Worm (Caenorhabditis elegans) whole organism, L4 larva: ENCODE data around the gene K09E9.3.

Experiments
- D1046.2 ChIP-seq: fragments of 200-800 bp; sonication (Bioruptor generic); IDR thresholded peaks from 2 replicates; pipeline ENCODE4 v1.3.6; 2022; ENCODE audit warnings: missing genetic modification characterization, missing compliant biosample characterization
- F37D6.2 ChIP-seq: sonication (generic microtip); optimal IDR thresholded peaks from 2 replicates; lab custom pipeline; 2016; ENCODE audit warnings: mild to moderate bottlenecking, missing genetic modification characterization, missing compliant biosample characterization
- ces-1 ChIP-seq: fragments of 150-350 bp; sonication (generic microtip); optimal IDR thresholded peaks from 4 replicates; lab custom pipeline; 2014; ENCODE audit warnings: missing biosample characterization, missing genetic modification reagents, missing genetic modification characterization
- egl-27 ChIP-seq: sonication (generic microtip); optimal IDR thresholded peaks from 3 replicates; lab custom pipeline; 2017; ENCODE audit warnings: missing biosample characterization, missing genetic modification reagents, missing genetic modification characterization
- egl-43 ChIP-seq: fragments of 200-800 bp; sonication (Bioruptor generic); IDR thresholded peaks from 2 replicates; pipeline ENCODE4 v1.3.6; 2022; ENCODE audit warnings: missing genetic modification reagents, missing genetic modification characterization, missing compliant biosample characterization
- fkh-10 ChIP-seq: fragments of 150-350 bp; optimal IDR thresholded peaks from 2 replicates; lab custom pipeline; 2014; ENCODE audit warnings: missing biosample characterization, missing genetic modification reagents, missing genetic modification characterization
- hlh-30 ChIP-seq: sonication (generic microtip); optimal IDR thresholded peaks from 2 replicates; lab custom pipeline; 2017; ENCODE audit warnings: antibody characterized with exemption, mild to moderate bottlenecking, missing genetic modification characterization, missing compliant biosample characterization; ENCODE audit not compliant: insufficient read depth
- lsy-2 ChIP-seq, 2 experiments: fragments of 150-350 bp in 1 of 2; sonication (generic microtip) in 1 of 2; optimal IDR thresholded peaks; 2 replicates each; lab custom pipeline; 2014 to 2017; ENCODE audit warnings: missing biosample characterization in 2 of 2, missing genetic modification characterization in 2 of 2
- mes-2 ChIP-seq: sonication (generic microtip); optimal IDR thresholded peaks from 2 replicates; lab custom pipeline; 2016; ENCODE audit warnings: missing genotype, mild to moderate bottlenecking, missing genetic modification characterization, missing compliant biosample characterization; ENCODE audit not compliant: poor library complexity, severe bottlenecking
- nhr-11 ChIP-seq: fragments of 150-350 bp; optimal IDR thresholded peaks from 2 replicates; lab custom pipeline; 2014; ENCODE audit warnings: missing biosample characterization, missing genetic modification characterization
- nhr-237 ChIP-seq: sonication (generic microtip); optimal IDR thresholded peaks from 2 replicates; lab custom pipeline; 2017; ENCODE audit warnings: missing biosample characterization, missing genetic modification characterization
- unc-130 ChIP-seq: sonication (generic microtip); optimal IDR thresholded peaks from 2 replicates; lab custom pipeline; 2016; ENCODE audit warnings: missing genetic modification reagents, missing genetic modification characterization, missing compliant biosample characterization
- zfp-3 ChIP-seq: fragments of 200-800 bp; sonication (Bioruptor generic); conservative IDR thresholded peaks from 2 replicates; pipeline ENCODE4 v1.3.6; 2022; ENCODE audit warnings: missing genetic modification reagents, missing genetic modification characterization, missing compliant biosample characterization

DNA sequence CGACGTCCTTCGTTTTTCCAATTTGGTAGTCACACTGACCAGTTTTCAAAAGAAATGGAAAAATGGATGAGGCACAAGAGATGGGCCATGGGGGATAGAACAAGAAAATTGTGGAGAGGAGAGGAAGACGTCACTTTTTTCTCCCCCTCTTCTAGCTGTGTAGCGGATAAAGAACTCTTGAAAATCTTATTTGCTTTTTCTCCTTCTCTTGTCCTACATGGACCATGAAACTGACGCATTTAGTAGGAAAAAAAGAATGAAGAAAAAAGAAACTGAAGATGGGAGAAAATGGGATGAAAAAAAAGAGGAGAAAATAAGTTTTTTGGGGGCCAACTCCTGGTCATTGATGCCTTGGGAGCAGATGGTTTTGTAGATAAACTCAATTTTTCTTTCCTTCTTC lies 20.4 kb upstream of the K09E9.3 start:
- TF ChIP-seq hlh-30 (peak; percentile 5), lsy-2 (tag; optimal IDR thresholded peaks at IDR 0.05; lab: Kevin White, UChicago) (peak in 1 of 2 experiments; percentile 46), egl-27 (no peak), F37D6.2 (tag; lab: Kevin White, UChicago) (no peak), D1046.2 (GFP tag; lab: Robert Waterston, UW) (no peak), ces-1 (GFP tag; lab: Kevin White, UChicago) (peak; percentile 67), nhr-11 (tag; lab: Kevin White, UChicago) (no peak), egl-43 (GFP tag; lab: Robert Waterston, UW) (no peak), fkh-10 (peak; percentile 75), unc-130 (GFP tag; lab: Kevin White, UChicago) (no peak), nhr-237 (tag; lab: Kevin White, UChicago) (no peak), mes-2 (tag; lab: Kevin White, UChicago) (no peak), zfp-3 (GFP tag; lab: Robert Waterston, UW) (no peak)
